Worm (Caenorhabditis elegans) whole organism, late embryonic: Measurements from ENCODE around the gene Y53F4B.12.
A peak's percentile ranks its signal among the peaks of the same experiment; 100 is the strongest.

ENCODE experiments used
- C08G9.2 ChIP-seq: sonication (generic microtip); optimal IDR thresholded peaks from 2 replicates; lab custom pipeline; 2016; ENCODE audit warnings: mild to moderate bottlenecking, missing genetic modification characterization, moderate library complexity, missing compliant biosample characterization
- C38D4.7 ChIP-seq: fragments of 200-800 bp; sonication (Bioruptor generic); optimal IDR thresholded peaks from 2 replicates; lab custom pipeline; 2018; ENCODE audit warnings: mild to moderate bottlenecking, missing genetic modification characterization, moderate library complexity, missing compliant biosample characterization
- K09A11.1 ChIP-seq: sonication (generic microtip); optimal IDR thresholded peaks from 2 replicates; lab custom pipeline; 2017; ENCODE audit warnings: antibody characterized with exemption, mild to moderate bottlenecking, missing genetic modification characterization, missing compliant biosample characterization; ENCODE audit not compliant: insufficient read depth
- T23F11.4 ChIP-seq: fragments of 200-800 bp; sonication (Bioruptor generic); optimal IDR thresholded peaks from 2 replicates; lab custom pipeline; 2018; ENCODE audit warnings: mild to moderate bottlenecking, missing genetic modification characterization, missing compliant biosample characterization
- ahr-1 ChIP-seq: sonication (generic microtip); optimal IDR thresholded peaks from 2 replicates; lab custom pipeline; 2016; ENCODE audit warnings: missing genetic modification characterization, missing compliant biosample characterization
- ama-1 ChIP-seq: fragments of 150-350 bp; optimal IDR thresholded peaks from 2 replicates; lab custom pipeline; 2014
- ceh-14 ChIP-seq: sonication (generic microtip); optimal IDR thresholded peaks from 2 replicates; lab custom pipeline; 2016; ENCODE audit warnings: missing genotype, missing genetic modification characterization, missing compliant biosample characterization
- ceh-18 ChIP-seq: sonication (generic microtip); optimal IDR thresholded peaks from 2 replicates; lab custom pipeline; 2016; ENCODE audit warnings: missing genetic modification characterization, missing compliant biosample characterization
- ceh-22 ChIP-seq: sonication (generic microtip); optimal IDR thresholded peaks from 2 replicates; lab custom pipeline; 2017; ENCODE audit warnings: missing biosample characterization, missing genetic modification characterization
- ceh-31 ChIP-seq: sonication (generic microtip); optimal IDR thresholded peaks from 2 replicates; lab custom pipeline; 2016; ENCODE audit warnings: missing genetic modification characterization, missing compliant biosample characterization
- ceh-34 ChIP-seq: sonication (generic microtip); optimal IDR thresholded peaks from 2 replicates; lab custom pipeline; 2016; ENCODE audit warnings: mild to moderate bottlenecking, missing genetic modification characterization, missing compliant biosample characterization
- ceh-45 ChIP-seq: fragments of 200-800 bp; sonication (Bioruptor generic); IDR thresholded peaks from 2 replicates; pipeline ENCODE4 v1.3.6; 2022; ENCODE audit warnings: missing genetic modification reagents, missing genetic modification characterization, missing compliant biosample characterization
- ceh-48 ChIP-seq: sonication (generic microtip); optimal IDR thresholded peaks from 2 replicates; lab custom pipeline; 2016; ENCODE audit warnings: missing genetic modification characterization, inconsistent platforms, missing compliant biosample characterization
- ceh-6 ChIP-seq: fragments of 200-800 bp; sonication (Bioruptor generic); optimal IDR thresholded peaks from 2 replicates; lab custom pipeline; 2018; ENCODE audit warnings: mild to moderate bottlenecking, missing genetic modification characterization, missing compliant biosample characterization
- che-1 ChIP-seq: sonication (generic microtip); optimal IDR thresholded peaks from 2 replicates; lab custom pipeline; 2016; ENCODE audit warnings: mild to moderate bottlenecking, missing genetic modification characterization, missing compliant biosample characterization
- dmd-4 ChIP-seq: sonication (generic microtip); optimal IDR thresholded peaks from 2 replicates; lab custom pipeline; 2016; ENCODE audit warnings: borderline replicate concordance, missing genetic modification characterization, missing compliant biosample characterization
- elt-2 ChIP-seq: sonication (generic microtip); optimal IDR thresholded peaks from 2 replicates; lab custom pipeline; 2016; ENCODE audit warnings: missing genetic modification reagents, missing genetic modification characterization, missing compliant biosample characterization
- elt-4 ChIP-seq: sonication (generic microtip); optimal IDR thresholded peaks from 2 replicates; lab custom pipeline; 2016; ENCODE audit warnings: missing genetic modification characterization, missing compliant biosample characterization
- ets-4 ChIP-seq: sonication (generic microtip); optimal IDR thresholded peaks from 2 replicates; lab custom pipeline; 2016; ENCODE audit warnings: missing genetic modification characterization, missing compliant biosample characterization
- eyg-1 ChIP-seq: sonication (generic microtip); optimal IDR thresholded peaks from 2 replicates; lab custom pipeline; 2016; ENCODE audit warnings: missing genotype, missing genetic modification characterization, missing compliant biosample characterization
- gmeb-2 ChIP-seq: sonication (generic microtip); optimal IDR thresholded peaks from 2 replicates; lab custom pipeline; 2016; ENCODE audit warnings: missing genetic modification characterization, inconsistent platforms, missing compliant biosample characterization
- hlh-15 ChIP-seq: sonication (generic microtip); optimal IDR thresholded peaks from 2 replicates; lab custom pipeline; 2016; ENCODE audit warnings: missing genetic modification characterization, missing compliant biosample characterization
- hlh-30 ChIP-seq: sonication (generic microtip); optimal IDR thresholded peaks from 2 replicates; lab custom pipeline; 2017; ENCODE audit warnings: antibody characterized with exemption, missing genetic modification characterization, missing compliant biosample characterization; ENCODE audit not compliant: insufficient read depth
- hlh-8 ChIP-seq: sonication (generic microtip); optimal IDR thresholded peaks from 2 replicates; lab custom pipeline; 2016; ENCODE audit warnings: missing genotype, missing genetic modification characterization, missing compliant biosample characterization
- lin-11 ChIP-seq: fragments of 200-800 bp; sonication (Bioruptor generic); optimal IDR thresholded peaks from 2 replicates; lab custom pipeline; 2018; ENCODE audit warnings: mild to moderate bottlenecking, missing genetic modification characterization, missing compliant biosample characterization
- nfya-1 ChIP-seq: sonication (generic microtip); optimal IDR thresholded peaks from 2 replicates; lab custom pipeline; 2017; ENCODE audit warnings: missing genetic modification characterization, mild to moderate bottlenecking, missing compliant biosample characterization, antibody characterized with exemption, moderate library complexity
- nhr-232 ChIP-seq: sonication (generic microtip); optimal IDR thresholded peaks from 2 replicates; lab custom pipeline; 2016; ENCODE audit warnings: missing genetic modification characterization, missing compliant biosample characterization
- odd-2 ChIP-seq: sonication (generic microtip); optimal IDR thresholded peaks from 2 replicates; lab custom pipeline; 2017; ENCODE audit warnings: antibody characterized with exemption, mild to moderate bottlenecking, missing genetic modification characterization, missing compliant biosample characterization
- pag-3 ChIP-seq: sonication (generic microtip); optimal IDR thresholded peaks from 2 replicates; lab custom pipeline; 2016; ENCODE audit warnings: missing compliant biosample characterization, missing genetic modification characterization, borderline replicate concordance
- pat-9 ChIP-seq: fragments of 200-800 bp; sonication (Bioruptor generic); optimal IDR thresholded peaks from 2 replicates; lab custom pipeline; 2018; ENCODE audit warnings: mild to moderate bottlenecking, missing genetic modification characterization, moderate library complexity, missing compliant biosample characterization
- pros-1 ChIP-seq: fragments of 150-350 bp; optimal IDR thresholded peaks from 2 replicates; lab custom pipeline; 2014; ENCODE audit warnings: missing biosample characterization, missing genetic modification reagents, missing genetic modification characterization
- ref-2 ChIP-seq: sonication (generic microtip); optimal IDR thresholded peaks from 2 replicates; lab custom pipeline; 2016; ENCODE audit warnings: missing genetic modification characterization, missing compliant biosample characterization
- rnt-1 ChIP-seq: sonication (generic microtip); optimal IDR thresholded peaks from 2 replicates; lab custom pipeline; 2016; ENCODE audit warnings: missing genetic modification characterization, missing compliant biosample characterization
- sox-4 ChIP-seq: sonication (generic microtip); optimal IDR thresholded peaks from 2 replicates; lab custom pipeline; 2017; ENCODE audit warnings: mild to moderate bottlenecking, missing genetic modification characterization, inconsistent platforms, missing compliant biosample characterization
- tbx-2 ChIP-seq: sonication (generic microtip); optimal IDR thresholded peaks from 2 replicates; lab custom pipeline; 2016; ENCODE audit warnings: missing genetic modification characterization, missing compliant biosample characterization
- unc-3 ChIP-seq, 2 experiments: fragments of 200-800 bp in 1 of 2; sonication (Bioruptor generic) in 1 of 2; sonication (generic microtip) in 1 of 2; conservative IDR thresholded peaks in 1 of 2; optimal IDR thresholded peaks in 1 of 2; 2 replicates each; pipeline versions ENCODE4 v1.3.6 to Lab custom; 2016 to 2022; ENCODE audit warnings: missing compliant biosample characterization in 2 of 2, missing genetic modification characterization in 2 of 2, missing genetic modification reagents in 1 of 2
- unc-42 ChIP-seq: sonication (generic microtip); optimal IDR thresholded peaks from 2 replicates; lab custom pipeline; 2016; ENCODE audit warnings: missing genotype, missing genetic modification characterization, missing compliant biosample characterization
- unc-55 ChIP-seq: sonication (generic microtip); optimal IDR thresholded peaks from 2 replicates; lab custom pipeline; 2017; ENCODE audit warnings: missing biosample characterization, missing genetic modification reagents, missing genetic modification characterization
- ztf-16 ChIP-seq: sonication (generic microtip); optimal IDR thresholded peaks from 2 replicates; lab custom pipeline; 2017; ENCODE audit warnings: missing genetic modification characterization, missing compliant biosample characterization

Gene Y53F4B.12

DNA sequence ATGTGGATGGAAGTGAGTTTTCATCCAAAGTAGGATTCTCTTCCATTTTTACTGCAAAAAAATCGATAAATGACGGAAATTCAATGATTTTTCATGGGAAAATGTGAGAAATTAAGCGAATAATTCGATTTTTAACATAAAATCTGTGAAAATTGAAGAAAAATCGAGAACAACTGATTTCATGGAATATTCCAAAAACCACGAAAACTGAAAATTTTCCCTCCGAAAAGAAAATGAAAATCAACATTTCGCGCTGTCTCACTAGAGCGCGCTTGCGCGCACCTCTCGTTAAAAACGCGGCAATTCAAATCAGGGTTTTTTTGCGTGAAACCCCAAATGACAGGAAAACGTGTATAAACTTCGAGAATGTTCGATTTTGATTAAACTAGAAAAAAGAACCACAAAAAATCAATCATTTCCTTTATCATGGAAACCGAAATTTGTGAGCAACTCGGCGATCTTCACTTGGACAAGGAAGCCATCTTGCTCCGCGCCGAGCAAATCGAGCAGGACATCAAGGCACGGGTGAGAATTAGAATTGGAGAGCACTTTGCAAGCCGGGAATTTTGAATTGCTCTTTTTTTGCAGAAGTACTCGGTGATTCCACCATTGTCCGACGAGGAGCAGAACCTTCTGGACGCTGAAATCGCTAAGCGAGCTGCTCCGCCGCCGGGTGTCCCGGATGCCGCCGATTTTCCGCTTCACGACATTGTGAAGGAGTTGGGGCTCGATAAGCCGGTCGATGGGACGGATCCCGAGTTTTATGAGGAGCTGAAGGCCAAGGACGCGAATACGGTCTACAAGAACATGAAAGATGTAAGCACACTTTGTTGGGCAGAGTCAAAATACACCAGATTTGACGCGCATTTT is 8.4 kb upstream of the Y53F4B.12 start, which contains the start of the genes Y53F4B.9 and Y53F4B.11:
Y53F4B.9 (minus strand) TSS at position 51 of the 870 bp plus-strand sequence.
Y53F4B.11 (plus strand) TSS at position 383 of the 870 bp plus-strand sequence.
- TF ChIP-seq K09A11.1 (no peak), pros-1 (tag; lab: Kevin White, UChicago) (peak; percentile 6), pat-9 (tag; lab: Kevin White, UChicago) (peak; percentile 23), che-1 (tag; lab: Kevin White, UChicago) (no peak), rnt-1 (tag; lab: Kevin White, UChicago) (peak; percentile 41), sox-4 (tag; lab: Kevin White, UChicago) (peak; percentile 7), ceh-14 (tag; lab: Kevin White, UChicago) (no peak), ets-4 (tag; lab: Kevin White, UChicago) (peak; percentile 30), unc-55 (GFP tag; lab: Kevin White, UChicago) (peak; percentile 15), ceh-6 (GFP tag; lab: Kevin White, UChicago) (no peak), odd-2 (tag; lab: Kevin White, UChicago) (no peak), ceh-48 (tag; lab: Kevin White, UChicago) (peak; percentile 1), ceh-45 (GFP tag; lab: Robert Waterston, UW) (no peak), nhr-232 (no peak), pag-3 (tag; lab: Kevin White, UChicago) (no peak), unc-42 (tag; lab: Kevin White, UChicago) (peak; percentile 62), ref-2 (tag; lab: Kevin White, UChicago) (peak; percentile 20), ceh-18 (peak; percentile 29), nfya-1 (tag; lab: Kevin White, UChicago) (peak; percentile 71), C08G9.2 (peak; percentile 37), hlh-15 (no peak), tbx-2 (tag; lab: Kevin White, UChicago) (peak; percentile 39), gmeb-2 (no peak), ceh-31 (tag; lab: Kevin White, UChicago) (peak; percentile 55)

DNA sequence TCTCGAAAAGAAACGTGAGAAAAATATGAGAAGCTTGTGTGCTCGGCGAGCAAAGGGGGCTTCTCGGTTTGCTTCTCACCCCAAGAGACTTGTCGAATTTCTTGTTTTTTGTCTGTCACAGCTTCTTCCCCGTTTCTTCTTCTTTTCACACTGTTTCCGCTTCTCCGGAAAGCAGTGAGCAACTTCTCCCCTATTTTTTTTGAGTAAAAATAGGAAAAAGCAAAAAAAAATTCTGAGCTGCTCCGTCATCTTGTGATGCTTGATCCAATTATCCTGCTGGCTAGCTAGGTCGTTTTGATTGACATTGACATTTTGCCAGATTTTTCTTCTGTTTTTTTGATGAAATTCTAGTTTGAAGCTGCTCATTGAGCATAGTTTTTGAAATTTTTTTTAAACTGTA is 4.6 kb upstream of the Y53F4B.12 start, which contains the start of gene Y53F4B.51:
Y53F4B.51 (minus strand) TSS at position 63 of the 400 bp plus-strand sequence.
- TF ChIP-seq hlh-8 (tag; lab: Kevin White, UChicago) (no peak), pag-3 (tag; lab: Kevin White, UChicago) (no peak), pat-9 (tag; lab: Kevin White, UChicago) (no peak), lin-11 (no peak), nfya-1 (tag; lab: Kevin White, UChicago) (no peak), sox-4 (tag; lab: Kevin White, UChicago) (no peak), unc-42 (tag; lab: Kevin White, UChicago) (peak; percentile 45)

DNA sequence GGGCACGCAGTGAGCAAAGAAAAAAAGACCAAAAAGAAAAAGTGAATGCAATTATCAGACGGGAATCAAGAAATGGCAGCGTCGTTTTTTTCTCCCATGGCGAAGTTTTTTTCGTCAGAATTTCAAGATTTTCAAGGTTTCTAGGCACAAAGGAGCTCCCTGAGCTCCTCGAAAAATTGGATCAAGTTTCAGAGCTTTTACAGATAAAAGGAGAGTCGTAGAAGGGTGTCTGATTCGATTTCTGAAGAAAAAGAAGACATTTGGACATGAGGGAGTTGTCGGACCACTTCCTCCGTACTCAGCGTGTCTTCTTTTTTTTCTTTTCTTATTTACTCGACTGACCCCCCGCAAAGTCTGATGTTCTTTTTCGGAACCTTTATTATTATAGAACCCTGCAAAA is 3.4 kb upstream of the Y53F4B.12 start:
- TF ChIP-seq ztf-16 (tag; lab: Kevin White, UChicago) (no peak), unc-42 (tag; lab: Kevin White, UChicago) (peak; percentile 55)

DNA sequence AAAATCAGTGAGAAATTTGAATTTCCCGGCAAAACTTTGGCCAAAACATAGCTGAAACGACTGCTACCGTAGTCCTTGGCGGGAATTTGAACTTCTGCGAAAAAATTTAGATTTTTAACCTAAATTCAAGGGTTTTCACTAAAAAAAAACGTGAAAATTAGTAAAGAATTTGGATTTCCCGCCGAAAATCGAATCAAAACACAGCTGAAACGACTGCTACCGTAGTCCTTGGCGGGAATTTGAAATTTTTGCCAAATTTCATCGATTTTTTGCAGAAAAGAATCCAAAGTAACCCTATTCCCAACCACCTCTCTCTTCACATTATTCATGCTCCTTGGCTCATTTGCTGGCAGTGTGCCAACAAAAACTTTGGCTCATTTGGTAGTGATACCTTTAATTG is 6.1 kb downstream of the Y53F4B.12 start:
- TF ChIP-seq hlh-15, result no peak

DNA sequence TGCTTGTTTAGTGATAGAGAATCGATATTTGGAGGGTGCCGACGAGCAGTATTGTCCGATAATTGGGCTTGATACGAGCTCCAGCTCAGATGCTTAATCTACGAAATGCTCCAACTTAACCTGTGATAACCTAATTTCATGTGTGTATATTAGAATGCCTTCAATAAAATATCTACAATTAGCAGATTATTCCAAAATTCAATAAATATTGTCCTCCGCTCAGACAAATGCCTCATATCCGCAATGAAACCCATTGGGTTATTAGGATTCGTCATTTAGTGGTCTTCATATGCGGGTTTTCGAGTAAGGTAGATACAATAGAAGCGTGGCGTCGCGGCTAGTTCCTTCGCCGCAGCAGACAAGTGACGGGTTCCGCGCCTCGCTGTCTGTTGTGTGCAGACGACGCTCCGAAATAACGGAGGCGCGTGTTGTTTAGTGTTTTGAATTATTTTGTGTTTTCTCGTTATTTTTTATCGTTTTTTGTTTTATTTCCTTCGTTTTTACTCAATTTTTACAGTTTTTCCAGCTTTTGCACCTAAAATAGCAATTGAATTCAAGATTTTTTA is 6.7 kb downstream of the Y53F4B.12 start, which contains the start of gene cmtr-1:
cmtr-1 (plus strand) TSS at position 516 of the 566 bp plus-strand sequence.
- peak; percentile 69 for TF ChIP-seq hlh-30 (tag; lab: Kevin White, UChicago)
- no peak for TF ChIP-seq ceh-45 (GFP tag; lab: Robert Waterston, UW)
- peak; percentile 90 for TF ChIP-seq ama-1
- TF ChIP-seq tbx-2 (tag; lab: Kevin White, UChicago), result peak; percentile 62
- peak; percentile 36 for TF ChIP-seq ets-4 (tag; lab: Kevin White, UChicago)
- TF ChIP-seq ceh-34 (tag; lab: Kevin White, UChicago), result peak; percentile 43
- no peak for TF ChIP-seq pat-9 (tag; lab: Kevin White, UChicago)
- TF ChIP-seq ref-2 (tag; lab: Kevin White, UChicago), result peak; percentile 77
- peak; percentile 47 for TF ChIP-seq unc-42 (tag; lab: Kevin White, UChicago)
- TF ChIP-seq dmd-4 (tag; lab: Kevin White, UChicago), result no peak
- peak; percentile 12 for TF ChIP-seq T23F11.4 (GFP tag; lab: Kevin White, UChicago)
- TF ChIP-seq elt-4 (tag; lab: Kevin White, UChicago), result no peak
- TF ChIP-seq elt-2, result peak; percentile 59
- TF ChIP-seq ahr-1 (tag; lab: Kevin White, UChicago), result no peak
- TF ChIP-seq ceh-22, result no peak
- no peak for TF ChIP-seq C38D4.7 (GFP tag; lab: Kevin White, UChicago)
- no peak for TF ChIP-seq eyg-1 (tag; lab: Kevin White, UChicago)
- TF ChIP-seq ceh-48 (tag; lab: Kevin White, UChicago), result no peak
- peak; percentile 72 for TF ChIP-seq rnt-1 (tag; lab: Kevin White, UChicago)
- TF ChIP-seq ceh-14 (tag; lab: Kevin White, UChicago), result no peak
- TF ChIP-seq unc-3 (GFP tag; conservative IDR thresholded peaks at IDR 0.05; lab: Robert Waterston, UW), result no peak
- peak; percentile 39 for TF ChIP-seq unc-3 (tag; optimal IDR thresholded peaks at IDR 0.05; lab: Kevin White, UChicago)
